Fruit fly (Drosophila melanogaster): ENCODE measurements around the gene CG16713.
A peak's percentile ranks its signal among the peaks of the same experiment; 100 is the strongest.

Gene CG16713

DNA sequence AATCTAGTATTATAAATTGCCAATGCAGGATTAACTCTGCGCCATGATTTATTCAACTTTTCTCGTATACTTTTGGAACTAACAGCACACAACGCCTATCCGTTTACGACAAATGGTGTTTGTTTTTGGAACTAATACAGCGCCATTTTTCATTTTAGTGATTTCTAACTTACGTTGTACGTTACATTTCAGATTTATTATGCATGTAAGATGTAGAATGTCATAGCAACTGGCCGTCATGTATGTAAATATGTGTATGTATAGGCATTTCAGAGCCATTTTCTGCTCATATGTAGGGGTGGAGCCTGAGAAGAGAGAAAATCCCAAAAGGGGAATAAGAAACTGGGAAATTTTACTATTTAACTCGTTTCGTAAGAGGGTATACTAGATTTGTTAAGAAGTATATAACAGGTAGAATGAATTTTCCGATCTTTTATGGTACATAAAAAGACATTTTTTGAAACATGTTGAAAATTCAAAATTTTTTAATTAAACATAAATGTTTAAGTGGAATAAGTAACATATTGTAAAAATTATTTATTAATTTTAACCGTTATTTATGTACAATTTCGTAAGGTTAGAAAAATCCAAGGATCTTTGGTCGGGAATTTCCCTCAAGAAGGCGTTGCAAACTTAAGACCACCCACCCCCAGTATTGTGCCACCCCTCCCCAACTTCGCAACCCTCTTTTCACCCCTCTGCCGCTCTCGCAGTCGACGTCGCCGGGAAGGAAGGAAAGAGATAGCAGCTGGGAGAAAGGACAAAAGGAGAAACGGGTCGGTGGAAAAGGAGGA is 37.7 kb downstream of the CG16713 start (continued):
- TF ChIP-seq CG11398 (GFP tag; optimal IDR thresholded peaks at IDR 0.05), result no peak
- TF ChIP-seq gem (tag; optimal IDR thresholded peaks at IDR 0.05), result peak; percentile 39
- no peak for TF ChIP-seq CG3407 (GFP tag; optimal IDR thresholded peaks at IDR 0.05)
- TF ChIP-seq CG2202 (tag; optimal IDR thresholded peaks at IDR 0.05), result no peak
- TF ChIP-seq disco-r (GFP tag; optimal IDR thresholded peaks at IDR 0.05), result peak; percentile 10
- peak; percentile 89 for TF ChIP-seq CG11456 (GFP tag; IDR thresholded peaks at IDR 0.05)
- TF ChIP-seq CG10209 (GFP tag; optimal IDR thresholded peaks at IDR 0.05), result no peak
- no peak for TF ChIP-seq CG12219 (GFP tag; optimal IDR thresholded peaks at IDR 0.05)
- TF ChIP-seq CG6683 (GFP tag; optimal IDR thresholded peaks at IDR 0.05), result no peak
- TF ChIP-seq CG12299 (tag; optimal IDR thresholded peaks at IDR 0.05), result no peak
- peak; percentile 86 for TF ChIP-seq CG33213 (GFP tag; optimal IDR thresholded peaks at IDR 0.05)
- peak; percentile 38 for TF ChIP-seq CG15514 (GFP tag; optimal IDR thresholded peaks at IDR 0.05)
- peak; percentile 92 for TF ChIP-seq HmgZ (tag; optimal IDR thresholded peaks at IDR 0.05)
- peak; percentile 31 for TF ChIP-seq pzg (GFP tag; optimal IDR thresholded peaks at IDR 0.05)
- TF ChIP-seq CG33557 (GFP tag; optimal IDR thresholded peaks at IDR 0.05), result no peak
- peak; percentile 77 for TF ChIP-seq Xbp1 (GFP tag; optimal IDR thresholded peaks at IDR 0.05)
- TF ChIP-seq CG8290 (GFP tag; optimal IDR thresholded peaks at IDR 0.05), result peak; percentile 66
- peak in 1 of 2 experiments; percentile 87 for TF ChIP-seq CG8290 (tag; optimal IDR thresholded peaks at IDR 0.05)
- TF ChIP-seq CG6175 (GFP tag; IDR thresholded peaks at IDR 0.05), result no peak
- peak; percentile 66 for TF ChIP-seq pita (GFP tag; optimal IDR thresholded peaks at IDR 0.05)
- TF ChIP-seq CG1832 (GFP tag; optimal IDR thresholded peaks at IDR 0.05), result peak; percentile 73
- peak; percentile 23 for TF ChIP-seq CG1602 (GFP tag; optimal IDR thresholded peaks at IDR 0.05)
- peak; percentile 32 for TF ChIP-seq yki (optimal IDR thresholded peaks at IDR 0.05)
- no peak for TF ChIP-seq CG2129 (GFP tag; IDR thresholded peaks at IDR 0.05; ENCODE audit: partially characterized antibody)
- TF ChIP-seq nerfin-1 (tag; optimal IDR thresholded peaks at IDR 0.05), result peak; percentile 100
- TF ChIP-seq CG14441 (GFP tag; IDR thresholded peaks at IDR 0.05), result peak; percentile 62
- no peak for TF ChIP-seq nau (GFP tag; optimal IDR thresholded peaks at IDR 0.05)
- TF ChIP-seq mam (GFP tag; optimal IDR thresholded peaks at IDR 0.05), result peak; percentile 30
- TF ChIP-seq fd102C (GFP tag; optimal IDR thresholded peaks at IDR 0.05), result peak; percentile 30
- TF ChIP-seq p53 (GFP tag; optimal IDR thresholded peaks at IDR 0.05), result peak; percentile 51
- peak; percentile 7 for TF ChIP-seq CG8924 (tag; optimal IDR thresholded peaks at IDR 0.05)
- no peak for TF ChIP-seq esg (GFP tag; conservative IDR thresholded peaks at IDR 0.05)
- no peak for TF ChIP-seq YL-1 (GFP tag; optimal IDR thresholded peaks at IDR 0.05)
- no peak for TF ChIP-seq CG17802 (tag; optimal IDR thresholded peaks at IDR 0.05)
- no peak for TF ChIP-seq CG15011 (GFP tag; optimal IDR thresholded peaks at IDR 0.05)
- no peak for TF ChIP-seq Hr39 (optimal IDR thresholded peaks at IDR 0.05)
- TF ChIP-seq gro (GFP tag; optimal IDR thresholded peaks at IDR 0.05), result peak; percentile 14
- no peak for TF ChIP-seq CG8944 (GFP tag; optimal IDR thresholded peaks at IDR 0.05)
- TF ChIP-seq ci (GFP tag; IDR thresholded peaks at IDR 0.05), result peak; percentile 84; the same call in 2 of the 3 replicates
- TF ChIP-seq CG4730 (GFP tag; IDR thresholded peaks at IDR 0.05), result peak; percentile 38; the same call in 1 of the 2 replicates
- TF ChIP-seq Lim3 (GFP tag; IDR thresholded peaks at IDR 0.05), result no peak
- no peak for TF ChIP-seq HHEX (GFP tag; optimal IDR thresholded peaks at IDR 0.05)
- TF ChIP-seq vfl (GFP tag; optimal IDR thresholded peaks at IDR 0.05), result peak; percentile 21
- TF ChIP-seq CG1024 (GFP tag; IDR thresholded peaks at IDR 0.05), result peak; percentile 62
- TF ChIP-seq jing (GFP tag; optimal IDR thresholded peaks at IDR 0.05), result no peak
- no peak for TF ChIP-seq pb (GFP tag; optimal IDR thresholded peaks at IDR 0.05)
- TF ChIP-seq chinmo (GFP tag; IDR thresholded peaks at IDR 0.05; ENCODE audit: partially characterized antibody), result peak; percentile 57; the same call in 1 of the 4 replicates
- TF ChIP-seq Pdp1 (GFP tag; optimal IDR thresholded peaks at IDR 0.05), result peak; percentile 50 to 74
- TF ChIP-seq maf-S (GFP tag; optimal IDR thresholded peaks at IDR 0.05), result no peak
- TF ChIP-seq CG13894 (tag; optimal IDR thresholded peaks at IDR 0.05), result peak; percentile 83
